Worm (Caenorhabditis elegans) whole organism, L3 larva: ENCODE measurements around the gene clec-40.

Experiments
- aly-2 ChIP-seq: fragments of 150-350 bp; optimal IDR thresholded peaks from 2 replicates; lab custom pipeline; 2014; ENCODE audit warnings: missing biosample characterization, missing genetic modification characterization
- fos-1 ChIP-seq: fragments of 150-350 bp; optimal IDR thresholded peaks from 2 replicates; lab custom pipeline; 2014; ENCODE audit warnings: missing biosample characterization, missing genetic modification characterization
- nhr-237 ChIP-seq: fragments of 150-350 bp; optimal IDR thresholded peaks from 2 replicates; lab custom pipeline; 2014; ENCODE audit warnings: missing biosample characterization, missing genetic modification characterization
- pha-4 ChIP-seq: fragments of 150-350 bp; optimal IDR thresholded peaks from 2 replicates; lab custom pipeline; 2014; ENCODE audit warnings: missing biosample characterization, missing genetic modification reagents, missing genetic modification characterization
- snpc-4 ChIP-seq: fragments of 150-350 bp; optimal IDR thresholded peaks from 2 replicates; lab custom pipeline; 2014; ENCODE audit warnings: missing biosample characterization, missing genetic modification characterization
- unc-39 ChIP-seq: sonication (generic microtip); optimal IDR thresholded peaks from 4 replicates; lab custom pipeline; 2017; ENCODE audit warnings: missing biosample characterization, missing genetic modification characterization
- ztf-4 ChIP-seq: fragments of 150-350 bp; optimal IDR thresholded peaks from 2 replicates; lab custom pipeline; 2014; ENCODE audit warnings: missing biosample characterization, missing genetic modification characterization

ce11 chrV:16852002-16852401 is 11.1 kb upstream of the clec-40 start, which contains the start of gene clec-37:
- TF ChIP-seq pha-4 (tag; lab: Kevin White, UChicago) = no peak
- no peak for TF ChIP-seq fos-1 (tag; lab: Kevin White, UChicago)
- no peak for TF ChIP-seq unc-39
- TF ChIP-seq ztf-4 (tag; lab: Kevin White, UChicago) = no peak
- no peak for TF ChIP-seq snpc-4 (tag; lab: Kevin White, UChicago)
- no peak for TF ChIP-seq nhr-237
- no peak for TF ChIP-seq aly-2
